Worm (Caenorhabditis elegans) whole organism, L2 larva: ENCODE measurements around the gene srd-10.
"Not testable (repeated sequence)": the region's sequence is repeated elsewhere in the genome, so short reads cannot be mapped to it uniquely, and the experiment has no call there.

Source experiments
- aly-2 ChIP-seq: fragments of 150-350 bp; optimal IDR thresholded peaks from 2 replicates; lab custom pipeline; 2014; ENCODE audit warnings: missing biosample characterization, missing genetic modification characterization
- crh-2 ChIP-seq: sonication (generic microtip); optimal IDR thresholded peaks from 2 replicates; lab custom pipeline; 2017; ENCODE audit warnings: missing biosample characterization, missing genetic modification characterization
- dmd-4 ChIP-seq: sonication (generic microtip); optimal IDR thresholded peaks from 2 replicates; lab custom pipeline; 2017; ENCODE audit warnings: missing biosample characterization, missing genetic modification characterization
- egl-27 ChIP-seq: sonication (generic microtip); optimal IDR thresholded peaks from 3 replicates; lab custom pipeline; 2017; ENCODE audit warnings: missing biosample characterization, missing genetic modification reagents, missing genetic modification characterization
- elt-1 ChIP-seq: fragments of 150-350 bp; optimal IDR thresholded peaks from 2 replicates; lab custom pipeline; 2014; ENCODE audit warnings: missing biosample characterization, missing genetic modification characterization
- elt-3 ChIP-seq: sonication (generic microtip); optimal IDR thresholded peaks from 2 replicates; lab custom pipeline; 2017; ENCODE audit warnings: missing biosample characterization, missing genetic modification characterization
- mdl-1 ChIP-seq, 2 experiments: fragments of 150-350 bp in 1 of 2; sonication (generic microtip) in 1 of 2; optimal IDR thresholded peaks; 2 replicates each; lab custom pipeline; 2017; ENCODE audit warnings: missing biosample characterization in 2 of 2, missing genetic modification characterization in 2 of 2
- nhr-11 ChIP-seq: fragments of 150-350 bp; optimal IDR thresholded peaks from 2 replicates; lab custom pipeline; 2014; ENCODE audit warnings: missing biosample characterization, missing genetic modification characterization
- nhr-23 ChIP-seq: fragments of 150-350 bp; optimal IDR thresholded peaks from 2 replicates; lab custom pipeline; 2014; ENCODE audit warnings: missing biosample characterization, missing genetic modification reagents, missing genetic modification characterization
- zag-1 ChIP-seq: fragments of 150-350 bp; optimal IDR thresholded peaks from 2 replicates; lab custom pipeline; 2014; ENCODE audit warnings: missing biosample characterization, missing genetic modification characterization
- ztf-4 ChIP-seq: fragments of 150-350 bp; optimal IDR thresholded peaks from 2 replicates; lab custom pipeline; 2014; ENCODE audit warnings: missing biosample characterization, missing genetic modification characterization

ce11 chrIV:13578174-13578573 lies 3.3 kb downstream of the srd-10 start, which contains the start of gene Y45F10B.8:
- not testable (repeated sequence) for TF ChIP-seq nhr-23 (tag; lab: Kevin White, UChicago); crh-2 (tag; lab: Kevin White, UChicago); nhr-11 (tag; lab: Kevin White, UChicago); mdl-1 (tag; optimal IDR thresholded peaks at IDR 0.05; lab: Kevin White, UChicago); aly-2; egl-27 (tag; lab: Kevin White, UChicago); elt-1 (tag; lab: Kevin White, UChicago); ztf-4 (tag; lab: Kevin White, UChicago); dmd-4; zag-1 (tag; lab: Kevin White, UChicago); elt-3
